Worm (Caenorhabditis elegans) whole organism, L1 larva: ENCODE results near the gene F35F10.13.

ENCODE experiments used
- C04F5.9 ChIP-seq: sonication (generic microtip); optimal IDR thresholded peaks from 2 replicates; lab custom pipeline; 2016; ENCODE audit warnings: missing genetic modification characterization, missing compliant biosample characterization
- Y116A8C.19 ChIP-seq: sonication (generic microtip); optimal IDR thresholded peaks from 2 replicates; lab custom pipeline; 2016; ENCODE audit warnings: missing compliant biosample characterization, missing genetic modification characterization, borderline replicate concordance
- aha-1 ChIP-seq: fragments of 150-350 bp; optimal IDR thresholded peaks from 2 replicates; lab custom pipeline; 2014; ENCODE audit warnings: missing biosample characterization, missing genetic modification characterization
- aly-2 ChIP-seq: fragments of 150-350 bp; optimal IDR thresholded peaks from 2 replicates; lab custom pipeline; 2014; ENCODE audit warnings: missing biosample characterization, missing genetic modification characterization
- ceh-63 ChIP-seq: fragments of 200-800 bp; sonication (Bioruptor generic); optimal IDR thresholded peaks from 2 replicates; lab custom pipeline; 2018; ENCODE audit warnings: mild to moderate bottlenecking, missing genetic modification characterization, missing compliant biosample characterization
- ceh-8 ChIP-seq: fragments of 200-800 bp; sonication (Bioruptor generic); optimal IDR thresholded peaks from 2 replicates; lab custom pipeline; 2018; ENCODE audit warnings: mild to moderate bottlenecking, missing genetic modification characterization, moderate library complexity, missing compliant biosample characterization
- ceh-82 ChIP-seq, 3 experiments: fragments of 150-350 bp in 1 of 3; sonication (generic microtip) in 2 of 3; optimal IDR thresholded peaks; 2 replicates each; lab custom pipeline; 2014 to 2017; ENCODE audit warnings: missing biosample characterization in 3 of 3, missing genetic modification characterization in 3 of 3
- ceh-88 ChIP-seq: fragments of 200-800 bp; sonication (Bioruptor generic); IDR thresholded peaks from 2 replicates; pipeline ENCODE4 v1.3.6; 2022; ENCODE audit warnings: missing genetic modification characterization, missing compliant biosample characterization
- ces-1 ChIP-seq: fragments of 150-350 bp; optimal IDR thresholded peaks from 2 replicates; lab custom pipeline; 2014; ENCODE audit warnings: missing biosample characterization, missing genetic modification reagents, missing genetic modification characterization
- egl-27 ChIP-seq, 2 experiments: fragments of 150-350 bp in 1 of 2; sonication (generic microtip); optimal IDR thresholded peaks; 3 replicates each; lab custom pipeline; 2017 to 2018; ENCODE audit warnings: missing biosample characterization in 2 of 2, missing genetic modification characterization in 2 of 2, missing genetic modification reagents in 2 of 2
- fos-1 ChIP-seq: fragments of 150-350 bp; optimal IDR thresholded peaks from 2 replicates; lab custom pipeline; 2014; ENCODE audit warnings: missing biosample characterization, missing genetic modification characterization
- lin-14 ChIP-seq: fragments of 200-800 bp; sonication (Bioruptor generic); optimal IDR thresholded peaks from 2 replicates; lab custom pipeline; 2018; ENCODE audit warnings: mild to moderate bottlenecking, missing genetic modification characterization, moderate library complexity, missing compliant biosample characterization
- lin-15B ChIP-seq: fragments of 150-350 bp; sonication (generic microtip); optimal IDR thresholded peaks from 3 replicates; lab custom pipeline; 2014; ENCODE audit warnings: missing biosample characterization, missing genetic modification characterization
- lin-35 ChIP-seq, 2 experiments: fragments of 150-350 bp; optimal IDR thresholded peaks; 2 replicates each; lab custom pipeline; 2014; ENCODE audit warnings: missing biosample characterization in 2 of 2, missing genetic modification characterization in 2 of 2, missing genetic modification reagents in 2 of 2
- lir-3 ChIP-seq: sonication (generic microtip); optimal IDR thresholded peaks from 2 replicates; lab custom pipeline; 2016; ENCODE audit warnings: mild to moderate bottlenecking, missing genetic modification characterization, moderate library complexity, missing compliant biosample characterization; ENCODE audit not compliant: poor library complexity
- nhr-12 ChIP-seq: sonication (generic microtip); optimal IDR thresholded peaks from 2 replicates; lab custom pipeline; 2017; ENCODE audit warnings: missing biosample characterization, missing genetic modification characterization
- nhr-20 ChIP-seq: sonication (generic microtip); optimal IDR thresholded peaks from 2 replicates; lab custom pipeline; 2016; ENCODE audit warnings: mild to moderate bottlenecking, missing genetic modification characterization, missing compliant biosample characterization
- nhr-237 ChIP-seq: fragments of 150-350 bp; optimal IDR thresholded peaks from 2 replicates; lab custom pipeline; 2014; ENCODE audit warnings: missing biosample characterization, missing genetic modification characterization
- nhr-47 ChIP-seq: sonication (generic microtip); optimal IDR thresholded peaks from 2 replicates; lab custom pipeline; 2016; ENCODE audit warnings: mild to moderate bottlenecking, missing genetic modification characterization, moderate library complexity, missing compliant biosample characterization
- nhr-76 ChIP-seq: sonication (generic microtip); optimal IDR thresholded peaks from 2 replicates; lab custom pipeline; 2017; ENCODE audit warnings: missing biosample characterization, missing genetic modification characterization
- nhr-77 ChIP-seq: fragments of 150-350 bp; optimal IDR thresholded peaks from 2 replicates; lab custom pipeline; 2014; ENCODE audit warnings: missing biosample characterization, missing genetic modification characterization
- nhr-85 ChIP-seq: sonication (generic microtip); peaks from one replicate; lab custom pipeline; 2016; ENCODE audit warnings: missing genetic modification characterization, inconsistent platforms, missing compliant biosample characterization
- pag-3 ChIP-seq: sonication (generic microtip); optimal IDR thresholded peaks from 2 replicates; lab custom pipeline; 2017; ENCODE audit warnings: missing genetic modification characterization, mild to moderate bottlenecking, missing compliant biosample characterization, antibody characterized with exemption, borderline replicate concordance; ENCODE audit not compliant: insufficient read depth
- pax-3 ChIP-seq: fragments of 200-800 bp; sonication (Bioruptor generic); optimal IDR thresholded peaks from 2 replicates; lab custom pipeline; 2018; ENCODE audit warnings: mild to moderate bottlenecking, missing genetic modification characterization, moderate library complexity, missing compliant biosample characterization
- pqm-1 ChIP-seq: sonication (generic microtip); optimal IDR thresholded peaks from 3 replicates; lab custom pipeline; 2017; ENCODE audit warnings: missing biosample characterization, missing genetic modification characterization
- skn-1 ChIP-seq: fragments of 150-350 bp; optimal IDR thresholded peaks from 2 replicates; lab custom pipeline; 2014; ENCODE audit warnings: missing biosample characterization, missing genetic modification characterization
- snpc-4 ChIP-seq: fragments of 150-350 bp; optimal IDR thresholded peaks from 2 replicates; lab custom pipeline; 2014; ENCODE audit warnings: missing biosample characterization, missing genetic modification characterization
- sup-37 ChIP-seq: fragments of 200-800 bp; sonication (Bioruptor generic); optimal IDR thresholded peaks from 2 replicates; lab custom pipeline; 2018; ENCODE audit warnings: mild to moderate bottlenecking, missing genetic modification characterization, missing compliant biosample characterization
- swsn-7 ChIP-seq: sonication (generic microtip); optimal IDR thresholded peaks from 2 replicates; lab custom pipeline; 2016; ENCODE audit warnings: missing genetic modification characterization, missing compliant biosample characterization
- tlp-1 ChIP-seq: fragments of 150-350 bp; optimal IDR thresholded peaks from 2 replicates; lab custom pipeline; 2014; ENCODE audit warnings: missing biosample characterization, missing genetic modification characterization
- unc-130 ChIP-seq: fragments of 150-350 bp; optimal IDR thresholded peaks from 2 replicates; lab custom pipeline; 2017; ENCODE audit warnings: missing biosample characterization, missing genetic modification characterization, inconsistent platforms
- unc-62 ChIP-seq: fragments of 150-350 bp; optimal IDR thresholded peaks from 2 replicates; lab custom pipeline; 2014; ENCODE audit warnings: missing biosample characterization, missing genetic modification reagents, missing genetic modification characterization
- unc-86 ChIP-seq: sonication (generic microtip); optimal IDR thresholded peaks from 2 replicates; lab custom pipeline; 2016; ENCODE audit warnings: missing genetic modification characterization, missing compliant biosample characterization
- zip-4 ChIP-seq: fragments of 200-800 bp; sonication (Bioruptor generic); optimal IDR thresholded peaks from 2 replicates; lab custom pipeline; 2018; ENCODE audit warnings: mild to moderate bottlenecking, missing genetic modification characterization, moderate library complexity, missing compliant biosample characterization
- ztf-4 ChIP-seq: fragments of 150-350 bp; optimal IDR thresholded peaks from 2 replicates; lab custom pipeline; 2014; ENCODE audit warnings: missing biosample characterization, missing genetic modification characterization

Gene F35F10.13

ce11 chrV:3308169-3308568 is 10.7 kb downstream of the F35F10.13 start, which contains the start of gene srbc-3:
Gene srbc-3 (plus strand): TSS chrV:3308469.
- TF ChIP-seq ztf-4 (tag; lab: Kevin White, UChicago) (no peak), nhr-85 (tag; lab: Kevin White, UChicago) (peak; percentile 2)

ce11 chrV:3301898-3302297 is 17.0 kb downstream of the F35F10.13 start, which contains the start of gene srbc-1:
Gene srbc-1 (minus strand): TSS chrV:3301998.
- TF ChIP-seq snpc-4 (tag; lab: Kevin White, UChicago) (no peak), ces-1 (GFP tag; lab: Kevin White, UChicago) (no peak), nhr-47 (tag; lab: Kevin White, UChicago) (no peak), pqm-1 (tag; lab: Kevin White, UChicago) (no peak), tlp-1 (tag; lab: Kevin White, UChicago) (no peak), nhr-12 (tag; lab: Kevin White, UChicago) (no peak), ceh-88 (GFP tag; lab: Robert Waterston, UW) (no peak), nhr-77 (no peak), swsn-7 (tag; lab: Kevin White, UChicago) (no peak)

ce11 chrV:3299437-3299836 is 19.4 kb downstream of the F35F10.13 start:
- TF ChIP-seq ceh-8 (GFP tag; lab: Kevin White, UChicago): no peak
- TF ChIP-seq aly-2 (tag; lab: Kevin White, UChicago): no peak
- TF ChIP-seq pax-3 (tag; lab: Kevin White, UChicago): no peak
- no peak for TF ChIP-seq pag-3 (tag; lab: Kevin White, UChicago)
- TF ChIP-seq ceh-63 (GFP tag; lab: Kevin White, UChicago): no peak
- TF ChIP-seq skn-1 (tag; lab: Kevin White, UChicago): no peak
- no peak for TF ChIP-seq lin-35 (GFP tag; optimal IDR thresholded peaks at IDR 0.05; lab: Kevin White, UChicago)
- TF ChIP-seq, all 84 proteins: peak for 0

ce11 chrV:3297764-3298163 is 21.1 kb downstream of the F35F10.13 start, which contains the start of gene srx-122:
Gene srx-122 (minus strand): TSS chrV:3297864.
- TF ChIP-seq aly-2 (tag; lab: Kevin White, UChicago) (no peak), aha-1 (no peak), unc-86 (tag; lab: Kevin White, UChicago) (no peak), unc-62 (GFP tag; lab: Kevin White, UChicago) (no peak), ceh-88 (GFP tag; lab: Robert Waterston, UW) (no peak), nhr-76 (tag; lab: Kevin White, UChicago) (no peak), lin-14 (GFP tag; lab: Kevin White, UChicago) (no peak)

ce11 chrV:3295368-3295767 is 23.5 kb downstream of the F35F10.13 start:
- TF ChIP-seq Y116A8C.19 (tag; lab: Kevin White, UChicago) (no peak), ceh-82 (tag; optimal IDR thresholded peaks at IDR 0.05; lab: Kevin White, UChicago) (no peak), nhr-85 (tag; lab: Kevin White, UChicago) (no peak), nhr-20 (tag; lab: Kevin White, UChicago) (no peak), egl-27 (tag; optimal IDR thresholded peaks at IDR 0.05; lab: Kevin White, UChicago) (no peak), C04F5.9 (no peak), skn-1 (tag; lab: Kevin White, UChicago) (no peak), lin-35 (GFP tag; optimal IDR thresholded peaks at IDR 0.05; lab: Kevin White, UChicago) (no peak), lir-3 (no peak), unc-130 (tag; lab: Kevin White, UChicago) (no peak), lin-15B (tag; lab: Kevin White, UChicago) (no peak), sup-37 (GFP tag; lab: Kevin White, UChicago) (no peak), nhr-237 (tag; lab: Kevin White, UChicago) (no peak), fos-1 (tag; lab: Kevin White, UChicago) (no peak), zip-4 (GFP tag; lab: Kevin White, UChicago) (no peak)
